Worm (Caenorhabditis elegans) whole organism, early embryonic: ENCODE results near the gene F32B6.4.

ENCODE experiments used
- ama-1 ChIP-seq: fragments of 150-350 bp; optimal IDR thresholded peaks from 2 replicates; lab custom pipeline; 2014
- pes-1 ChIP-seq: fragments of 200-800 bp; sonication (Bioruptor generic); IDR thresholded peaks from 2 replicates; pipeline ENCODE4 v1.3.6; 2022; ENCODE audit warnings: missing genetic modification reagents, missing genetic modification characterization, missing compliant biosample characterization
- scrt-1 ChIP-seq: fragments of 200-800 bp; sonication (Bioruptor generic); IDR thresholded peaks from 2 replicates; pipeline ENCODE4 v1.3.6; 2022; ENCODE audit warnings: missing genetic modification characterization, missing compliant biosample characterization
- tbx-11 ChIP-seq: fragments of 200-800 bp; sonication (Bioruptor generic); IDR thresholded peaks from 2 replicates; pipeline ENCODE4 v1.3.6; 2022; ENCODE audit warnings: missing genetic modification characterization, missing compliant biosample characterization

ce11 chrIV:9918021-9918420 is 26.2 kb upstream of the F32B6.4 start:
- TF ChIP-seq tbx-11 (GFP tag; lab: Robert Waterston, UW) (no peak), ama-1 (lab: Kevin White, UChicago) (no peak), pes-1 (no peak), scrt-1 (GFP tag; lab: Robert Waterston, UW) (no peak)
